Worm (Caenorhabditis elegans) whole organism, late embryonic: Measurements from ENCODE around the gene fbxc-50.
"Not testable (repeated sequence)": the region's sequence is repeated elsewhere in the genome, so short reads cannot be mapped to it uniquely, and the experiment has no call there.

ENCODE experiments used
- C38D4.7 ChIP-seq: fragments of 200-800 bp; sonication (Bioruptor generic); optimal IDR thresholded peaks from 2 replicates; lab custom pipeline; 2018; ENCODE audit warnings: mild to moderate bottlenecking, missing genetic modification characterization, moderate library complexity, missing compliant biosample characterization
- ahr-1 ChIP-seq: sonication (generic microtip); optimal IDR thresholded peaks from 2 replicates; lab custom pipeline; 2016; ENCODE audit warnings: missing genetic modification characterization, missing compliant biosample characterization
- ceh-22 ChIP-seq: sonication (generic microtip); optimal IDR thresholded peaks from 2 replicates; lab custom pipeline; 2017; ENCODE audit warnings: missing biosample characterization, missing genetic modification characterization
- ceh-24 ChIP-seq: sonication (generic microtip); optimal IDR thresholded peaks from 2 replicates; lab custom pipeline; 2016; ENCODE audit warnings: mild to moderate bottlenecking, missing genetic modification characterization, missing compliant biosample characterization
- ceh-34 ChIP-seq: sonication (generic microtip); optimal IDR thresholded peaks from 2 replicates; lab custom pipeline; 2016; ENCODE audit warnings: mild to moderate bottlenecking, missing genetic modification characterization, missing compliant biosample characterization
- ceh-48 ChIP-seq: sonication (generic microtip); optimal IDR thresholded peaks from 2 replicates; lab custom pipeline; 2016; ENCODE audit warnings: missing genetic modification characterization, inconsistent platforms, missing compliant biosample characterization
- ceh-9 ChIP-seq: sonication (generic microtip); optimal IDR thresholded peaks from 2 replicates; lab custom pipeline; 2016; ENCODE audit warnings: mild to moderate bottlenecking, missing genetic modification characterization, inconsistent platforms, missing compliant biosample characterization
- elt-2 ChIP-seq: sonication (generic microtip); optimal IDR thresholded peaks from 2 replicates; lab custom pipeline; 2016; ENCODE audit warnings: missing genetic modification reagents, missing genetic modification characterization, missing compliant biosample characterization
- ets-4 ChIP-seq: sonication (generic microtip); optimal IDR thresholded peaks from 2 replicates; lab custom pipeline; 2016; ENCODE audit warnings: missing genetic modification characterization, missing compliant biosample characterization
- fkh-10 ChIP-seq: fragments of 150-350 bp; optimal IDR thresholded peaks from 2 replicates; lab custom pipeline; 2014; ENCODE audit warnings: missing biosample characterization, missing genetic modification reagents, missing genetic modification characterization
- fkh-6 ChIP-seq: sonication (generic microtip); optimal IDR thresholded peaks from 2 replicates; lab custom pipeline; 2016; ENCODE audit warnings: missing genetic modification characterization, missing compliant biosample characterization
- gmeb-2 ChIP-seq: sonication (generic microtip); optimal IDR thresholded peaks from 2 replicates; lab custom pipeline; 2016; ENCODE audit warnings: missing genetic modification characterization, inconsistent platforms, missing compliant biosample characterization
- hlh-15 ChIP-seq: sonication (generic microtip); optimal IDR thresholded peaks from 2 replicates; lab custom pipeline; 2016; ENCODE audit warnings: missing genetic modification characterization, missing compliant biosample characterization
- hlh-8 ChIP-seq: sonication (generic microtip); optimal IDR thresholded peaks from 2 replicates; lab custom pipeline; 2016; ENCODE audit warnings: missing genotype, missing genetic modification characterization, missing compliant biosample characterization
- lim-6 ChIP-seq: sonication (generic microtip); optimal IDR thresholded peaks from 2 replicates; lab custom pipeline; 2016; ENCODE audit warnings: missing genetic modification characterization, missing compliant biosample characterization
- madf-2 ChIP-seq: sonication (generic microtip); optimal IDR thresholded peaks from 2 replicates; lab custom pipeline; 2017; ENCODE audit warnings: missing genetic modification characterization, missing compliant biosample characterization
- mec-3 ChIP-seq: sonication (generic microtip); optimal IDR thresholded peaks from 2 replicates; lab custom pipeline; 2016; ENCODE audit warnings: borderline replicate concordance, missing genetic modification characterization, missing compliant biosample characterization
- nfya-1 ChIP-seq: sonication (generic microtip); optimal IDR thresholded peaks from 2 replicates; lab custom pipeline; 2017; ENCODE audit warnings: missing genetic modification characterization, mild to moderate bottlenecking, missing compliant biosample characterization, antibody characterized with exemption, moderate library complexity
- npax-4 ChIP-seq: sonication (generic microtip); optimal IDR thresholded peaks from 2 replicates; lab custom pipeline; 2016; ENCODE audit warnings: missing genetic modification characterization, missing compliant biosample characterization
- pag-3 ChIP-seq: sonication (generic microtip); optimal IDR thresholded peaks from 2 replicates; lab custom pipeline; 2016; ENCODE audit warnings: missing compliant biosample characterization, missing genetic modification characterization, borderline replicate concordance
- pros-1 ChIP-seq: fragments of 150-350 bp; optimal IDR thresholded peaks from 2 replicates; lab custom pipeline; 2014; ENCODE audit warnings: missing biosample characterization, missing genetic modification reagents, missing genetic modification characterization
- ref-2 ChIP-seq: sonication (generic microtip); optimal IDR thresholded peaks from 2 replicates; lab custom pipeline; 2016; ENCODE audit warnings: missing genetic modification characterization, missing compliant biosample characterization
- sox-2 ChIP-seq: fragments of 200-800 bp; sonication (Bioruptor generic); IDR thresholded peaks from 2 replicates; pipeline ENCODE4 v1.3.6; 2022; ENCODE audit warnings: missing genetic modification reagents, missing genetic modification characterization, missing compliant biosample characterization
- tbx-7 ChIP-seq: sonication (generic microtip); optimal IDR thresholded peaks from 2 replicates; lab custom pipeline; 2016; ENCODE audit warnings: missing genotype, missing genetic modification characterization, missing compliant biosample characterization
- unc-3 ChIP-seq, 2 experiments: fragments of 200-800 bp in 1 of 2; sonication (Bioruptor generic) in 1 of 2; sonication (generic microtip) in 1 of 2; conservative IDR thresholded peaks in 1 of 2; optimal IDR thresholded peaks in 1 of 2; 2 replicates each; pipeline versions ENCODE4 v1.3.6 to Lab custom; 2016 to 2022; ENCODE audit warnings: missing compliant biosample characterization in 2 of 2, missing genetic modification characterization in 2 of 2, missing genetic modification reagents in 1 of 2
- unc-55 ChIP-seq: sonication (generic microtip); optimal IDR thresholded peaks from 2 replicates; lab custom pipeline; 2017; ENCODE audit warnings: missing biosample characterization, missing genetic modification reagents, missing genetic modification characterization
- unc-86 ChIP-seq: sonication (generic microtip); optimal IDR thresholded peaks from 2 replicates; lab custom pipeline; 2016; ENCODE audit warnings: missing genetic modification characterization, missing compliant biosample characterization
- zip-5 ChIP-seq: sonication (generic microtip); optimal IDR thresholded peaks from 2 replicates; lab custom pipeline; 2016; ENCODE audit warnings: missing genetic modification characterization, missing compliant biosample characterization
- ztf-16 ChIP-seq: sonication (generic microtip); optimal IDR thresholded peaks from 2 replicates; lab custom pipeline; 2017; ENCODE audit warnings: missing genetic modification characterization, missing compliant biosample characterization

The fbxc-50 gene

DNA sequence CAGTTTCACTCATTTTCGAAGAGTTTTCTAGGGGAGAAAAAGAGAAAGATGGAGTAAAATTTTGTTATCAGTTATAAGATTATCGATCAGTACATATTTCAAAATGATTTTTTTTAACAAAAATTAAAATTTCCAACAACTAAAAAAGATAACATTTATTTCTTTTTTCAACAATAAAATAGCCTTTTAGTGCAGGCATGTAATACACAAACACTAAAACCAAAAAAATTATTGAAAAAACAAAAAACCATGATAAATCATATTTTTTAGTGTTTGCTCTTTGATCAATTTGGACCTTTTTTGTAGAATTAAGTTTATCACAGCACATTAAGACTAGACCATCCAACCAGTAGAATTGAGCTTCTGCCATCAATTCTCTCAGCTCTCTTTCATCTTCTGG is 23.3 kb downstream of the fbxc-50 start, which contains the start of gene ZC239.15:
Gene ZC239.15, minus strand, starts transcription at position 101 of the 400 bp plus-strand sequence.
- TF ChIP-seq nfya-1 (tag; lab: Kevin White, UChicago) (no peak), ceh-22 (tag; lab: Kevin White, UChicago) (no peak), npax-4 (no peak), tbx-7 (tag; lab: Kevin White, UChicago) (no peak)

DNA sequence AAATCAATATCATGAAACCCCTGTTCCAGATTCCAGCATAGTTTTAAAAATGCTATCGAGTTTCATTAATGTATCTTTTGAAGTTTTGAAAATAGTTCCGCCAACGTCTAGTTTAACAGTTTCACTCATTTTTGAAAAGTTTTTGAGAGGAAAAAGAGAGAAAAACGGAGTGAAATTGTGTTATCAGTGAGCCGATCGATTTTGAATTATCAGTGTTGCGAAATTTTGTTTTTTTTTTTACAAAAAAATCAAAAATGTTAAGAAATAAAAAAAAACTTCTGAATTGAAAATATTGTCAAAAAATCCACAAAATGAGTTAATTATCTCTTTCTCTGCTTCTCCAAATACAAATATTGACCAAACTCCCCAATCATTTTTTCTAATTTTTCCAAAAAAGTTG is 25.2 kb downstream of the fbxc-50 start, which contains the start of gene ZC239.13:
Gene ZC239.13, minus strand, starts transcription at position 154 of the 400 bp plus-strand sequence.
- TF ChIP-seq nfya-1 (tag; lab: Kevin White, UChicago) = no peak
- no peak for TF ChIP-seq hlh-15 (tag; lab: Kevin White, UChicago)
- TF ChIP-seq npax-4 = no peak
- TF ChIP-seq lim-6 = no peak
- no peak for TF ChIP-seq elt-2 (tag; lab: Kevin White, UChicago)
- no peak for TF ChIP-seq fkh-6 (tag; lab: Kevin White, UChicago)
- no peak for TF ChIP-seq ceh-34 (tag; lab: Kevin White, UChicago)
- TF ChIP-seq mec-3 (tag; lab: Kevin White, UChicago) = no peak

DNA sequence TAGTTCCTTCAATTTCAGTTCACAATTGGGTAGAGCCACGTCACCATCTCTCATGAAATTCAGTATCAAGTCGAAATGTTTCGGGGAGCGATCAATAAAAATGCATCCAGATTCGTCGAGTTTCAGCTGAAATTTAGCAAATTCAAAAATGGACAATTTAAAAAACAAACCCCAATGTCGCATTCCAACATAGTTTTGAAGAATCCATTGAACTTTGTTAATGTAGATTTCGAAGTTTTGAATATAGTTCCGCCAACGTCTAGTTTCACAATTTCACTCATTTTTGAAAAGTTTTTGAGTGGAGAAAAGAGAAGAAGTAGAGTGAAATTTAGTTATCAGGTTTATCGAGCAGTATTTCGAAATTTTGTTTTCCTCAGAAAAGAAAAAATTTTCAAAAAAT is 26.2 kb downstream of the fbxc-50 start, which contains the start of gene ZC239.14:
Gene ZC239.14, minus strand, starts transcription at position 305 of the 400 bp plus-strand sequence.
- TF ChIP-seq ceh-22 (tag; lab: Kevin White, UChicago) = no peak
- TF ChIP-seq C38D4.7 (GFP tag; lab: Kevin White, UChicago) = no peak
- no peak for TF ChIP-seq sox-2
- no peak for TF ChIP-seq hlh-8 (tag; lab: Kevin White, UChicago)
- TF ChIP-seq ceh-48 = no peak
- no peak for TF ChIP-seq unc-3 (GFP tag; conservative IDR thresholded peaks at IDR 0.05; lab: Robert Waterston, UW)
- TF ChIP-seq unc-3 (tag; optimal IDR thresholded peaks at IDR 0.05; lab: Kevin White, UChicago) = no peak
- no peak for TF ChIP-seq unc-55 (GFP tag; lab: Kevin White, UChicago)
- TF ChIP-seq ahr-1 (tag; lab: Kevin White, UChicago) = no peak
- no peak for TF ChIP-seq pag-3
- TF ChIP-seq madf-2 (tag; lab: Kevin White, UChicago) = no peak
- no peak for TF ChIP-seq ztf-16 (tag; lab: Kevin White, UChicago)
- TF ChIP-seq ceh-24 (tag; lab: Kevin White, UChicago) = no peak
- no peak for TF ChIP-seq ceh-9 (tag; lab: Kevin White, UChicago)
- no peak for TF ChIP-seq ceh-34 (tag; lab: Kevin White, UChicago)
- TF ChIP-seq ref-2 (tag; lab: Kevin White, UChicago) = no peak
- no peak for TF ChIP-seq fkh-10 (GFP tag; lab: Kevin White, UChicago)

DNA sequence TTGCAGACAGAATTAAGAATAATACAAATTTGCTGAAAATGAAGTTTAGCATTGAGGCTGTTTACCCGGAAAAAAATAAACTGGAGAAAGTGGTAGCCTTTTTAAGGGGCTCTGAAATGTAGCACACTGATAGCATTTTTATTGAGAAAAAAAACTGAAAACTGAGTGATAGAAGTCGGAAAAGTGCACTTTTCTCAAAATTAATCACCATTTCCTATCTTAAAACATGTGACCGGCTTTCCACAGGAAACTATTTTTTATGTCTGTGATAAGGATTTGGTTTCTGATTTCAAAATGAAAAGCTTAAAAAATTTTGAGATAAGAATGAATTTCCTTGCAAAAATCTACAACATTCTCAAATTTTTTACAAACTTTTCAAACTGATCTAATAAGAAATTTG is 27.2 kb downstream of the fbxc-50 start, which contains the start of gene ZC239.22:
Gene ZC239.22, minus strand, starts transcription at position 101 of the 400 bp plus-strand sequence.
- no peak for TF ChIP-seq zip-5 (tag; lab: Kevin White, UChicago)
- no peak for TF ChIP-seq gmeb-2 (tag; lab: Kevin White, UChicago)

DNA sequence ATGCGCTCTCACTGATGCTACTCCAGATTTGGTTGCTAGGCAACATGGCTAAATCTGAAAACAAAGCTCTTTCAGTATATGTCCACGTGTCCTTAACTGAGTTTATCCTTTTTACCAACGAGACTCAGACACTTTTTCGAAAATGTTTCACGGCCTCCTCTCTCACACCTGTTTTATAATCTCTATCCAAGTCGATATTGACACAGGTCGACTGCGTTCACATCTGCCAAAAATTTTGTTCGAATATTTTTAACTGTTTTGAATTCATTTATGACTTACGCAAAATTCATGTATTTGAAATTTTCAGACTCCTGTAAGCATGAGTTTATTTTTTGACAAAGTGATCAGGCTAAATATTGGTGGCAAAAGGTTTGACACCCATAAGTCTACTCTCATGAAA is 32.2 kb downstream of the fbxc-50 start, which contains the start of gene ZC239.3:
Gene ZC239.3, plus strand, starts transcription at position 301 of the 400 bp plus-strand sequence.
- TF ChIP-seq ets-4, ceh-22, pros-1 (tag; lab: Kevin White, UChicago): not testable (repeated sequence)

DNA sequence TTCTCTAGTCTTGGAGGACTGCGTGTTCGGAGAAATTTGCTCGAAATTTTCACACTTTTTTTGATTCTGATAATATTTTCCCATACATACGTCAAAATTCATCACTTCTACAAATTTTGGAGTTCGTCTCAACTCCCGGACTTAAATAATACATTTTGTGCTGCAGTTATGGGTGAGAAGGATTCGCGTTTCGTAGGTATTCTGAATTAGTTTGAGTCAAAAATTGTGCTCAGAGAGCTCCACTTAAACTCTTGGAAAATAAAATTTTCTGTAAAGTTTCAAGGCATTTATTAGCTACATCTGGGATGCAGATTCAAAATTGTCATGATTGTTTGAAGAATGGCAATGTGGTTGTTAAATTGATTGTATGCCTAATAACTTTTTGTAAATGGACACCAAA is 34.0 kb downstream of the fbxc-50 start, which contains the start of gene ZC239.4:
Gene ZC239.4, plus strand, starts transcription at position 301 of the 400 bp plus-strand sequence.
- TF ChIP-seq unc-86 (tag; lab: Kevin White, UChicago) = no peak
- TF ChIP-seq lim-6 = no peak
